Fruit fly (Drosophila melanogaster) whole organism, wandering third instar larva: ENCODE results near the gene Cyp12a4.
A peak's percentile ranks its signal among the peaks of the same experiment; 100 is the strongest.

ENCODE experiments used
- CG32264 ChIP-seq: fragments of 200-800 bp; sonication (Bioruptor generic); optimal IDR thresholded peaks from 2 replicates; lab custom pipeline; 2016; ENCODE audit warnings: missing biosample characterization, missing genetic modification characterization
- GATAd ChIP-seq: sonication (Bioruptor generic); optimal IDR thresholded peaks from 2 replicates; lab custom pipeline; 2016; ENCODE audit warnings: missing biosample characterization, missing genetic modification characterization
- Jra ChIP-seq: sonication (Bioruptor generic); optimal IDR thresholded peaks from 2 replicates; lab custom pipeline; 2016; ENCODE audit warnings: missing biosample characterization, missing genetic modification characterization
- Myc ChIP-seq: fragments of >200 bp; optimal IDR thresholded peaks from 2 replicates; lab custom pipeline; 2017
- OdsH ChIP-seq: fragments of 200-800 bp; sonication (Bioruptor generic); optimal IDR thresholded peaks from 2 replicates; lab custom pipeline; 2016; ENCODE audit warnings: missing biosample characterization, mild to moderate bottlenecking, missing genetic modification characterization
- brk ChIP-seq: fragments of 200-800 bp; sonication (Bioruptor generic); optimal IDR thresholded peaks from 2 replicates; lab custom pipeline; 2016; ENCODE audit warnings: missing biosample characterization, mild to moderate bottlenecking, missing genetic modification characterization
- ey ChIP-seq: fragments of 200-800 bp; sonication (Bioruptor generic); optimal IDR thresholded peaks from 2 replicates; lab custom pipeline; 2016; ENCODE audit warnings: missing biosample characterization, missing genetic modification characterization
- h ChIP-seq: fragments of 200-800 bp; sonication (Bioruptor generic); optimal IDR thresholded peaks from 3 replicates; lab custom pipeline; 2016; ENCODE audit warnings: missing biosample characterization, mild to moderate bottlenecking, missing genetic modification characterization
- psq ChIP-seq: fragments of 200-800 bp; sonication (Bioruptor generic); optimal IDR thresholded peaks from 3 replicates; lab custom pipeline; 2017; ENCODE audit warnings: missing biosample characterization, mild to moderate bottlenecking, missing genetic modification characterization, moderate library complexity
- usp ChIP-seq: fragments of >200 bp; optimal IDR thresholded peaks from 2 replicates; lab custom pipeline; 2017; ENCODE audit warnings: missing biosample characterization, missing genetic modification characterization

- no peak for TF ChIP-seq h (GFP tag; lab: Kevin White, UChicago)
- no peak for TF ChIP-seq Myc (lab: Kevin White, UChicago)
- TF ChIP-seq CG32264 (GFP tag; lab: Kevin White, UChicago), result no peak
- no peak for TF ChIP-seq OdsH (GFP tag; lab: Kevin White, UChicago)
- no peak for TF ChIP-seq GATAd (GFP tag; lab: Kevin White, UChicago)
- no peak for TF ChIP-seq usp
- no peak for TF ChIP-seq Jra (GFP tag; lab: Kevin White, UChicago)
- TF ChIP-seq ey (GFP tag; lab: Kevin White, UChicago), result peak; percentile 27
- TF ChIP-seq brk, result peak; percentile 15
- peak; percentile 65 for TF ChIP-seq psq (GFP tag; lab: Kevin White, UChicago)
These were observed 31.3 kb downstream of the Cyp12a4 start for dm6 chr3R:19166077-19166778.
